Fruit fly (Drosophila melanogaster) whole organism, wandering third instar larva: Measurements from ENCODE around the gene Helz.

Source experiments
- Vsx2 ChIP-seq: fragments of 200-300, 225-300 bp; sonication (Bioruptor generic); optimal IDR thresholded peaks from 2 replicates; lab custom pipeline; 2018; ENCODE audit warnings: missing biosample characterization, missing genetic modification characterization; ENCODE audit not compliant: partially characterized antibody
- dsf ChIP-seq: sonication (Bioruptor generic); optimal IDR thresholded peaks from 2 replicates; lab custom pipeline; 2016; ENCODE audit warnings: missing biosample characterization, missing genetic modification characterization, borderline replicate concordance

DNA sequence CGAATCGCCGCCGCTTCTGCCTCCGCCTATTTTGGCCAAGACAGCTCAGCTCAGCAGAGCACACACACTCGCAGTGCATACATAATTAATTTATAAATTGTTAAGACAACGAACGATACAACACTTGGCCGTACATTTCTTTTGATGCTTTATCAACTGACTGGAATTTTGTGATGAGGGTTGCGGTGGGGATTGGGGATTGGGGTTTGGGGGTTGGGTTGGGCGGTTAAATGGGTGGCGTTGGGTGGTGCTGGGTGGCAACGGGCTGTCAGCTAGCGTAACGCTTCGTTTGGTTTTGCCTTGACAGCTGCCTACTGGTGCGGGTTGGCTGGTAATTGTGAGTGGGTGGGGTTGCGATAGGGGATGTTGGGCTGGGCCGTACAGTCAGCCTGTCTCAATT, 32.6 kb downstream of the Helz start:
- TF ChIP-seq dsf (GFP tag; lab: Kevin White, UChicago) = no peak
- no peak for TF ChIP-seq Vsx2 (GFP tag; lab: Kevin White, UChicago)
